Fruit fly (Drosophila melanogaster): ENCODE results near the gene Ssadh.

Gene Ssadh

DNA sequence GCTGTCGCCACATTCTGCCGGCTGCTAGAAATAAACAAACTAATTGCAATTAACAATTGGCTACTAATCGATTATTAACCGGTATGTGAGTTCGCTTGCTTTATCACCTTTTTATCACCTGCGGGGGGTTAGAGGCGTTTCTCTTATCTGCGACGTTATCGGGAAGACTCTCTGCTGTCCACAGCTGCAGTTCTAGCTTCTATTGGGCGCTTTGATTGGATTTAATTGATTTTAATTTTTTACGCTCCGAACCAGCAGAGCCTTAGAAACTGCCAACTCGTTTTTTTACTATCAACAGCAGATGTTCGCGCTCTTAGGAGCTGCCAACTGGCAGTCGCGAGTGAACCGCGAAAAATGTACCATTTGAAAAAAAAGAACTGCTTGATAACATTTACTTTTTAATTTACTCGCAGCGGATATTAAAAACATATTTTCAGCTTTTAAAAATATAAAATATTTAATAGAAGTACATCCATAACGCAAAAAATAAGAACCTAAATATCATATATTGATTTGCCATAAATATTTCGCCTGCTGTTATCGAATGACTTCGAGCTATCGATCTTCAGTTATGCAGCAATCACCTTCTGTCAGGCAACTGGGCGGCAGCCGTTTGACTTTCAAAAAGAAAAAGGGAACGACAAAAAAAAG lies at the start of gene Ssadh:
Gene Ssadh, minus strand, starts transcription at position 300 of the 651 bp plus-strand sequence.
- TF ChIP-seq Myc (optimal IDR thresholded peaks at IDR 0.05) (peak; percentile 19), dl (GFP tag; optimal IDR thresholded peaks at IDR 0.05; ENCODE audit: insufficient read depth in 1 of 2, partially characterized antibody in 2 of 2) (peak in 1 of 2 experiments; percentile 28), HLH106 (tag; optimal IDR thresholded peaks at IDR 0.05) (no peak), Hnf4 (GFP tag; optimal IDR thresholded peaks at IDR 0.05) (no peak), Vsx2 (GFP tag; optimal IDR thresholded peaks at IDR 0.05; ENCODE audit: partially characterized antibody) (peak; percentile 21), Dif (GFP tag; optimal IDR thresholded peaks at IDR 0.05; ENCODE audit: partially characterized antibody) (peak; percentile 84)

dm6 chr3R:25665509-25665908 lies 38.8 kb upstream of the Ssadh start, which contains the start of gene Lgr3:
Lgr3 (plus strand) TSS chr3R:25665809.
- TF ChIP-seq br (GFP tag; optimal IDR thresholded peaks at IDR 0.05) (no peak), CG9705 (GFP tag; optimal IDR thresholded peaks at IDR 0.05) (no peak), Dfd (GFP tag; optimal IDR thresholded peaks at IDR 0.05) (no peak), brk (GFP tag; optimal IDR thresholded peaks at IDR 0.05) (no peak), psq (GFP tag; optimal IDR thresholded peaks at IDR 0.05) (no peak), dl (GFP tag; optimal IDR thresholded peaks at IDR 0.05; ENCODE audit: insufficient read depth in 1 of 2, partially characterized antibody in 2 of 2) (no peak), Jra (GFP tag; optimal IDR thresholded peaks at IDR 0.05) (no peak), pan (optimal IDR thresholded peaks at IDR 0.05) (no peak), Hnf4 (GFP tag; optimal IDR thresholded peaks at IDR 0.05) (no peak), Myc (optimal IDR thresholded peaks at IDR 0.05) (no peak)

DNA sequence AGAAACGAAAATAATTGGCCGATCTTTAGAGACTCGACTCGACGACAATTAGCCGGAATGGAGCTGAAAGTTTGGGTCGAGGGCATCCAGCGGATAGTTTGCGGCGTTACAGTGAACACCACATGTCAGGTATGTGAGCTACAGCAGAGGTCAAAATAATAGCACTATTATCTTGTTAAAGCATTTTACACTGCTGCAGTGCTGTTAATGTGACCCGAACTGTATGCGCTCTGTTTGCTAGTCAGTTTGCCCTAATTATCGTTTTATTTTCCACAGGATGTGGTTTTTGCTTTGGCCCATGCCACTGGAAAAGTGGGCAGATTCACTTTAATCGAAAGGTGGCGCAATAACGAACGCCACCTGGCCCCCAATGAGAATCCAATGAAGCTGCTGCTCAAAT lies 35.6 kb upstream of the Ssadh start:
- TF ChIP-seq foxo (GFP tag; optimal IDR thresholded peaks at IDR 0.05): no peak
- TF ChIP-seq Rel (GFP tag; optimal IDR thresholded peaks at IDR 0.05): no peak
- no peak for TF ChIP-seq Rel (tag; optimal IDR thresholded peaks at IDR 0.05)
- no peak for TF ChIP-seq Hr83 (GFP tag; optimal IDR thresholded peaks at IDR 0.05; ENCODE audit: poor library complexity, severe bottlenecking)
- no peak for TF ChIP-seq Hr78 (GFP tag; optimal IDR thresholded peaks at IDR 0.05)
- no peak for TF ChIP-seq woc (GFP tag; optimal IDR thresholded peaks at IDR 0.05)
- TF ChIP-seq N (GFP tag; optimal IDR thresholded peaks at IDR 0.05): no peak
- TF ChIP-seq ey (GFP tag; optimal IDR thresholded peaks at IDR 0.05): no peak
- no peak for TF ChIP-seq h (GFP tag; optimal IDR thresholded peaks at IDR 0.05)
- no peak for TF ChIP-seq brk (GFP tag; optimal IDR thresholded peaks at IDR 0.05)
- TF ChIP-seq dsf (GFP tag; optimal IDR thresholded peaks at IDR 0.05; ENCODE audit: borderline replicate concordance): no peak
- TF ChIP-seq dmrt93B (GFP tag; optimal IDR thresholded peaks at IDR 0.05): no peak
- TF ChIP-seq jim (GFP tag; optimal IDR thresholded peaks at IDR 0.05): no peak
- TF ChIP-seq pan (optimal IDR thresholded peaks at IDR 0.05): no peak
- TF ChIP-seq HLH106 (tag; optimal IDR thresholded peaks at IDR 0.05): no peak
- TF ChIP-seq fru (GFP tag; optimal IDR thresholded peaks at IDR 0.05): no peak
- TF ChIP-seq dl (GFP tag; optimal IDR thresholded peaks at IDR 0.05; ENCODE audit: insufficient read depth in 1 of 2, partially characterized antibody in 2 of 2): no peak
- no peak for TF ChIP-seq lola (GFP tag; optimal IDR thresholded peaks at IDR 0.05)
- no peak for TF ChIP-seq GATAd (GFP tag; optimal IDR thresholded peaks at IDR 0.05)
- no peak for TF ChIP-seq CG32264 (GFP tag; optimal IDR thresholded peaks at IDR 0.05)

- TF ChIP-seq Hr83 (GFP tag; optimal IDR thresholded peaks at IDR 0.05; ENCODE audit: poor library complexity, severe bottlenecking): peak; percentile 48
- peak; percentile 40 for TF ChIP-seq Jra (GFP tag; optimal IDR thresholded peaks at IDR 0.05)
- TF ChIP-seq HLH106 (tag; optimal IDR thresholded peaks at IDR 0.05): peak; percentile 27
- TF ChIP-seq sv (GFP tag; optimal IDR thresholded peaks at IDR 0.05): peak; percentile 5
- TF ChIP-seq dsf (GFP tag; optimal IDR thresholded peaks at IDR 0.05; ENCODE audit: borderline replicate concordance): no peak
- TF ChIP-seq dmrt93B (GFP tag; optimal IDR thresholded peaks at IDR 0.05): no peak
- peak; percentile 16 for TF ChIP-seq ey (GFP tag; optimal IDR thresholded peaks at IDR 0.05)
- TF ChIP-seq woc (GFP tag; optimal IDR thresholded peaks at IDR 0.05): peak; percentile 75
- TF ChIP-seq rgr (GFP tag; optimal IDR thresholded peaks at IDR 0.05): no peak
- TF ChIP-seq fru (GFP tag; optimal IDR thresholded peaks at IDR 0.05): peak; percentile 31
- no peak for TF ChIP-seq Dif (GFP tag; optimal IDR thresholded peaks at IDR 0.05; ENCODE audit: partially characterized antibody)
- peak in 1 of 2 experiments; percentile 48 for TF ChIP-seq foxo (GFP tag; optimal IDR thresholded peaks at IDR 0.05)
Measured at dm6 chr3R:25661531-25662193, 34.9 kb upstream of the Ssadh start, which contains the start of gene RASSF8. RASSF8 (plus strand) TSS chr3R:25661795.

Data from whole organism, wandering third instar larva.